Worm (Caenorhabditis elegans) whole organism, midembryonic: Measurements from ENCODE around the gene F47B7.4.

Source experiments
- cog-1 ChIP-seq: sonication (generic microtip); optimal IDR thresholded peaks from 2 replicates; lab custom pipeline; 2016; ENCODE audit warnings: missing genetic modification characterization, missing compliant biosample characterization
- flt-1 ChIP-seq: fragments of 200-800 bp; sonication (Bioruptor generic); IDR thresholded peaks from 2 replicates; pipeline ENCODE4 v1.3.6; 2022; ENCODE audit warnings: missing genetic modification characterization, missing compliant biosample characterization
- klf-2 ChIP-seq: fragments of 200-800 bp; sonication (Bioruptor generic); conservative IDR thresholded peaks from 2 replicates; pipeline ENCODE4 v1.3.6; 2022; ENCODE audit warnings: missing genetic modification reagents, missing genetic modification characterization, missing compliant biosample characterization
- med-1 ChIP-seq: sonication (generic microtip); optimal IDR thresholded peaks from 2 replicates; lab custom pipeline; 2017; ENCODE audit warnings: missing genetic modification characterization, mild to moderate bottlenecking, missing compliant biosample characterization, antibody characterized with exemption, missing genetic modification reagents; ENCODE audit not compliant: insufficient read depth
- ref-1 ChIP-seq: fragments of 200-800 bp; sonication (Bioruptor generic); conservative IDR thresholded peaks from 2 replicates; pipeline ENCODE4 v1.3.6; 2022; ENCODE audit warnings: missing genetic modification reagents, missing genetic modification characterization, missing compliant biosample characterization
- tab-1 ChIP-seq: fragments of 200-800 bp; sonication (Bioruptor generic); IDR thresholded peaks from 2 replicates; pipeline ENCODE4 v1.3.6; 2022; ENCODE audit warnings: missing genetic modification characterization, missing compliant biosample characterization
- ztf-29 ChIP-seq: fragments of 200-800 bp; sonication (Bioruptor generic); IDR thresholded peaks from 2 replicates; pipeline ENCODE4 v1.3.6; 2022; ENCODE audit warnings: missing genetic modification reagents, missing genetic modification characterization, missing compliant biosample characterization

DNA sequence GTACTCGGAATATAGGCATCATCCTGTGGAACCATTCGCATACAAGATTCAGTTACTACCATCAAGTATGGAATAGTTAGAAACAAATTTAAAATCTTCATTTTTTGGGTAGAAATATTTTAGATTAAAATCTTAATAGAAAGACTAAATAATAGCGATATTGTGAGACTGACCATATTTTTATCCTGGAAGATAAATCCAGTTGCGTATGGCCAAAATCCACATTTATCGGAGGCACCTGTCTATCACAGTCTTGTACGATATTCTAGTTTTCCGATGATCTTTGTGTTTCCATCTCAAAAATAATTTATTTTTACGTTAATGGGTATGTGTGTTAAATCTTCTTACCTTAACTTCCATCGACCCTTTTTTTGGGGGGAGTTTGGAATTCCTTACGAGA, 2.2 kb downstream of the F47B7.4 start, which contains the start of gene F47B7.3:
- TF ChIP-seq med-1 (GFP tag; lab: Kevin White, UChicago) (no peak), ztf-29 (no peak), tab-1 (GFP tag; lab: Robert Waterston, UW) (no peak), flt-1 (GFP tag; lab: Robert Waterston, UW) (no peak), cog-1 (tag; lab: Kevin White, UChicago) (no peak), ref-1 (GFP tag; lab: Robert Waterston, UW) (no peak), klf-2 (GFP tag; lab: Robert Waterston, UW) (no peak)
